Fruit fly (Drosophila melanogaster) whole organism, embryonic: ENCODE measurements around the gene CG15365.

Source experiments
- CG11695 ChIP-seq: fragments of 200-800 bp; sonication (Bioruptor generic); IDR thresholded peaks from 3 replicates; pipeline ENCODE4 v1.3.6; 2022; ENCODE audit warnings: missing biosample characterization, missing genetic modification characterization
- CG12155 ChIP-seq: fragments of 200-800 bp; sonication (Bioruptor generic); optimal IDR thresholded peaks from 3 replicates; lab custom pipeline; 2016; ENCODE audit warnings: missing biosample characterization, missing genetic modification characterization
- CG12219 ChIP-seq: fragments of 200-800 bp; sonication (Bioruptor generic); optimal IDR thresholded peaks from 3 replicates; lab custom pipeline; 2018; ENCODE audit warnings: missing biosample characterization, mild to moderate bottlenecking, missing genetic modification characterization
- CG13775 ChIP-seq: fragments of 200-800 bp; sonication (Bioruptor generic); optimal IDR thresholded peaks from 3 replicates; lab custom pipeline; 2017; ENCODE audit warnings: missing biosample characterization, mild to moderate bottlenecking, missing genetic modification characterization
- CG13894 ChIP-seq: fragments of 200-800 bp; sonication (Bioruptor generic); optimal IDR thresholded peaks from 3 replicates; lab custom pipeline; 2018; ENCODE audit warnings: missing biosample characterization, mild to moderate bottlenecking, missing genetic modification characterization, moderate library complexity
- CG14860 ChIP-seq: fragments of 200-800 bp; sonication (Bioruptor generic); IDR thresholded peaks from 3 replicates; pipeline ENCODE4 v1.3.6; 2022; ENCODE audit warnings: missing biosample characterization, missing genetic modification characterization; ENCODE audit not compliant: partially characterized antibody
- CG15514 ChIP-seq: fragments of 200-800 bp; sonication (Bioruptor generic); optimal IDR thresholded peaks from 3 replicates; lab custom pipeline; 2017; ENCODE audit warnings: missing biosample characterization, missing genetic modification characterization, mild to moderate bottlenecking, moderate library complexity, missing genetic modification reagents
- CG15601 ChIP-seq: fragments of 200-800 bp; sonication (Bioruptor generic); optimal IDR thresholded peaks from 3 replicates; lab custom pipeline; 2019; ENCODE audit warnings: missing biosample characterization, mild to moderate bottlenecking, missing genetic modification characterization, moderate library complexity
- CG17359 ChIP-seq: fragments of 200-800 bp; sonication (Bioruptor generic); optimal IDR thresholded peaks from 3 replicates; lab custom pipeline; 2018; ENCODE audit warnings: missing biosample characterization, mild to moderate bottlenecking, missing genetic modification characterization, moderate library complexity
- CG18011 ChIP-seq: fragments of 200-800 bp; sonication (Bioruptor generic); optimal IDR thresholded peaks from 2 replicates; lab custom pipeline; 2017; ENCODE audit warnings: missing biosample characterization, missing genetic modification characterization, mild to moderate bottlenecking, moderate library complexity, missing genotype
- CG2120 ChIP-seq: fragments of 200-800 bp; sonication (Bioruptor generic); optimal IDR thresholded peaks from 3 replicates; lab custom pipeline; 2016; ENCODE audit warnings: missing biosample characterization, missing genetic modification characterization
- CG30403 ChIP-seq: fragments of 200-800 bp; sonication (Bioruptor generic); optimal IDR thresholded peaks from 3 replicates; lab custom pipeline; 2016; ENCODE audit warnings: missing biosample characterization, missing genetic modification characterization
- CG31441 ChIP-seq: fragments of 200-800 bp; sonication (Bioruptor generic); IDR thresholded peaks from 2 replicates; pipeline ENCODE4 v1.3.6; 2022; ENCODE audit warnings: missing biosample characterization, missing genetic modification characterization
- CG33213 ChIP-seq: fragments of 200-800 bp; sonication (Bioruptor generic); optimal IDR thresholded peaks from 3 replicates; lab custom pipeline; 2016; ENCODE audit warnings: missing biosample characterization, missing genetic modification characterization
- CG33557 ChIP-seq: fragments of 200-800 bp; sonication (Bioruptor generic); optimal IDR thresholded peaks from 2 replicates; lab custom pipeline; 2019; ENCODE audit warnings: missing biosample characterization, mild to moderate bottlenecking, missing genetic modification characterization, moderate library complexity
- CG3407 ChIP-seq: fragments of 200-800 bp; sonication (Bioruptor generic); optimal IDR thresholded peaks from 2 replicates; lab custom pipeline; 2018; ENCODE audit warnings: missing biosample characterization, mild to moderate bottlenecking, missing genetic modification characterization
- CG34224 ChIP-seq: fragments of 200-800 bp; sonication (Bioruptor generic); IDR thresholded peaks from 3 replicates; pipeline ENCODE4 v1.3.6; 2022; ENCODE audit warnings: missing biosample characterization, missing genetic modification characterization; ENCODE audit not compliant: partially characterized antibody
- CG3995 ChIP-seq: fragments of 200-800 bp; sonication (Bioruptor generic); optimal IDR thresholded peaks from 3 replicates; lab custom pipeline; 2016; ENCODE audit warnings: missing biosample characterization, missing genetic modification characterization
- CG4820 ChIP-seq: fragments of 200-800 bp; sonication (Bioruptor generic); optimal IDR thresholded peaks from 3 replicates; lab custom pipeline; 2016; ENCODE audit warnings: missing biosample characterization, missing genetic modification characterization
- CG7372 ChIP-seq: fragments of 200-800 bp; sonication (Bioruptor generic); IDR thresholded peaks from 2 replicates; pipeline ENCODE4 v1.3.6; 2022; ENCODE audit warnings: missing biosample characterization, missing genetic modification characterization
- CG8290 ChIP-seq, 3 experiments: fragments of 200-800 bp; sonication (Bioruptor generic); optimal IDR thresholded peaks; 2 replicates each; lab custom pipeline; 2016 to 2019; ENCODE audit warnings: missing biosample characterization in 3 of 3, missing genetic modification characterization in 3 of 3, mild to moderate bottlenecking in 2 of 3, moderate library complexity in 1 of 3
- Drgx ChIP-seq: fragments of 200-800 bp; sonication (Bioruptor generic); IDR thresholded peaks from 2 replicates; pipeline ENCODE4 v1.3.6; 2022; ENCODE audit warnings: missing biosample characterization, missing genetic modification characterization
- Gsc ChIP-seq: fragments of 200-800 bp; sonication (Bioruptor generic); IDR thresholded peaks from 2 replicates; pipeline ENCODE4 v1.3.6; 2022; ENCODE audit warnings: missing biosample characterization, missing genetic modification characterization
- HLH3B ChIP-seq: fragments of 200-800 bp; sonication (Bioruptor generic); IDR thresholded peaks from 2 replicates; pipeline ENCODE4 v1.3.6; 2022; ENCODE audit warnings: missing biosample characterization, missing genetic modification characterization
- Hmr ChIP-seq: fragments of 200-800 bp; sonication (Bioruptor generic); optimal IDR thresholded peaks from 3 replicates; lab custom pipeline; 2017; ENCODE audit warnings: mild to moderate bottlenecking, missing biosample characterization, missing genetic modification reagents, missing genetic modification characterization
- Hr3 ChIP-seq: fragments of 200-800 bp; sonication (Bioruptor generic); optimal IDR thresholded peaks from 3 replicates; lab custom pipeline; 2016; ENCODE audit warnings: missing biosample characterization, missing genetic modification characterization
- Lim3 ChIP-seq: fragments of 200-800 bp; sonication (Bioruptor generic); IDR thresholded peaks from 2 replicates; pipeline ENCODE4 v1.3.6; 2022; ENCODE audit warnings: missing biosample characterization, missing genetic modification characterization
- Lpt ChIP-seq: fragments of >200 bp; optimal IDR thresholded peaks from 2 replicates; lab custom pipeline; 2018; ENCODE audit warnings: missing biosample characterization, missing genetic modification characterization
- NC2α ChIP-seq: fragments of 200-800 bp; sonication (Bioruptor generic); optimal IDR thresholded peaks from 2 replicates; lab custom pipeline; 2016; ENCODE audit warnings: missing biosample characterization, missing genetic modification characterization
- NFAT ChIP-seq: fragments of 200-800 bp; sonication (Bioruptor generic); IDR thresholded peaks from 2 replicates; pipeline ENCODE4 v1.3.6; 2022; ENCODE audit warnings: missing biosample characterization, missing genetic modification characterization
- Oaz ChIP-seq: fragments of 200-800 bp; sonication (Bioruptor generic); IDR thresholded peaks from 2 replicates; pipeline ENCODE4 v1.3.6; 2022; ENCODE audit warnings: missing biosample characterization, missing genetic modification characterization
- Ptx1 ChIP-seq: fragments of 200-800 bp; sonication (Bioruptor generic); IDR thresholded peaks from 2 replicates; pipeline ENCODE4 v1.3.6; 2022; ENCODE audit warnings: missing biosample characterization, missing genetic modification characterization
- ara ChIP-seq: fragments of 200-800 bp; sonication (Bioruptor generic); IDR thresholded peaks from 2 replicates; pipeline ENCODE4 v1.3.6; 2022; ENCODE audit warnings: missing biosample characterization, missing genetic modification characterization
- cas ChIP-seq: fragments of 200-800 bp; sonication (Bioruptor generic); IDR thresholded peaks from 2 replicates; pipeline ENCODE4 v1.3.6; 2022; ENCODE audit warnings: missing biosample characterization, missing genetic modification characterization
- chinmo ChIP-seq: fragments of 200-800 bp; sonication (Bioruptor generic); IDR thresholded peaks from 4 replicates; pipeline ENCODE4 v1.3.6; 2022; ENCODE audit warnings: missing biosample characterization, missing genetic modification characterization; ENCODE audit not compliant: partially characterized antibody
- eve ChIP-seq, 2 experiments: fragments of >200 bp; optimal IDR thresholded peaks; 2 replicates each; lab custom pipeline; 2017; ENCODE audit warnings: missing biosample characterization in 2 of 2, missing genetic modification characterization in 2 of 2
- h ChIP-seq: fragments of >200 bp; optimal IDR thresholded peaks from 2 replicates; lab custom pipeline; 2017
- jumu ChIP-seq: fragments of 200-800 bp; sonication (Bioruptor generic); optimal IDR thresholded peaks from 3 replicates; lab custom pipeline; 2016; ENCODE audit warnings: missing biosample characterization, missing genetic modification characterization
- maf-S ChIP-seq: fragments of 200-800 bp; sonication (Bioruptor generic); optimal IDR thresholded peaks from 2 replicates; lab custom pipeline; 2016; ENCODE audit warnings: missing biosample characterization, missing genetic modification characterization
- nerfin-2 ChIP-seq: fragments of 200-800 bp; sonication (Bioruptor generic); IDR thresholded peaks from 2 replicates; pipeline ENCODE4 v1.3.6; 2022; ENCODE audit warnings: missing biosample characterization, missing genetic modification characterization; ENCODE audit not compliant: partially characterized antibody
- pho ChIP-seq: fragments of 200-800 bp; sonication (Bioruptor generic); optimal IDR thresholded peaks from 2 replicates; lab custom pipeline; 2016; ENCODE audit warnings: missing biosample characterization, missing genetic modification characterization
- phol ChIP-seq: fragments of 200-800 bp; sonication (Bioruptor generic); optimal IDR thresholded peaks from 3 replicates; lab custom pipeline; 2018; ENCODE audit warnings: missing biosample characterization, mild to moderate bottlenecking, missing genetic modification characterization, moderate library complexity
- schlank ChIP-seq: fragments of 200-800 bp; sonication (Bioruptor generic); optimal IDR thresholded peaks from 2 replicates; lab custom pipeline; 2018; ENCODE audit warnings: missing biosample characterization, mild to moderate bottlenecking, missing genetic modification characterization
- seq ChIP-seq: fragments of 200-800 bp; sonication (Bioruptor generic); IDR thresholded peaks from 2 replicates; pipeline ENCODE4 v1.3.6; 2022; ENCODE audit warnings: missing biosample characterization, missing genetic modification characterization
- slp2 ChIP-seq: fragments of 200-800 bp; sonication (Bioruptor generic); optimal IDR thresholded peaks from 2 replicates; lab custom pipeline; 2016; ENCODE audit warnings: missing biosample characterization, missing genetic modification characterization
- so ChIP-seq: fragments of 200-800 bp; sonication (Bioruptor generic); IDR thresholded peaks from 3 replicates; pipeline ENCODE4 v1.3.6; 2022; ENCODE audit warnings: missing biosample characterization, missing genetic modification characterization
- toy ChIP-seq: fragments of 200-800 bp; sonication (Bioruptor generic); IDR thresholded peaks from 2 replicates; pipeline ENCODE4 v1.3.6; 2022; ENCODE audit warnings: missing biosample characterization, missing genetic modification characterization
- usp ChIP-seq: fragments of >200 bp; optimal IDR thresholded peaks from 2 replicates; lab custom pipeline; 2017; ENCODE audit warnings: missing biosample characterization, missing genetic modification characterization
- vvl ChIP-seq: fragments of 200-800 bp; sonication (Bioruptor generic); IDR thresholded peaks from 2 replicates; pipeline ENCODE4 v1.3.6; 2022; ENCODE audit warnings: missing biosample characterization, missing genetic modification characterization
- wdn ChIP-seq: fragments of 200-800 bp; sonication (Bioruptor generic); IDR thresholded peaks from 2 replicates; pipeline ENCODE4 v1.3.6; 2022; ENCODE audit warnings: missing biosample characterization, missing genetic modification characterization
- wek ChIP-seq: fragments of 200-800 bp; sonication (Bioruptor generic); optimal IDR thresholded peaks from 3 replicates; lab custom pipeline; 2018; ENCODE audit warnings: missing biosample characterization, mild to moderate bottlenecking, missing genetic modification characterization, moderate library complexity

Gene CG15365

dm6 chrX:9075641-9076324 lies 8.0 kb upstream of the CG15365 start (continued):
- TF ChIP-seq Drgx (GFP tag; lab: Robert Waterston, UW) (peak; percentile 41; the same call in 1 of the 2 replicates), maf-S (GFP tag; lab: Kevin White, UChicago) (no peak), cas (GFP tag; lab: Robert Waterston, UW) (no peak), CG33557 (GFP tag; lab: Kevin White, UChicago) (no peak), Lpt (GFP tag; lab: Kevin White, UChicago) (no peak), vvl (GFP tag; lab: Robert Waterston, UW) (0 out of 2 replicates have a peak, but pooled peaks have one; percentile 10), CG8290 (GFP tag; optimal IDR thresholded peaks at IDR 0.05; lab: Kevin White, UChicago) (no peak), CG8290 (tag; optimal IDR thresholded peaks at IDR 0.05; lab: Kevin White, UChicago) (no peak), Oaz (GFP tag; lab: Robert Waterston, UW) (no peak), CG18011 (GFP tag; lab: Kevin White, UChicago) (no peak), CG15514 (no peak), CG4820 (GFP tag; lab: Kevin White, UChicago) (no peak), nerfin-2 (no peak), h (no peak), CG13775 (no peak), so (GFP tag; lab: Robert Waterston, UW) (no peak), seq (GFP tag; lab: Robert Waterston, UW) (no peak), CG2120 (GFP tag; lab: Kevin White, UChicago) (no peak), CG15601 (no peak), CG3995 (GFP tag; lab: Kevin White, UChicago) (no peak), chinmo (GFP tag; lab: Robert Waterston, UW) (peak; percentile 51; the same call in 1 of the 4 replicates), usp (no peak), NC2α (GFP tag; lab: Kevin White, UChicago) (no peak), eve (GFP tag; optimal IDR thresholded peaks at IDR 0.05; lab: Kevin White, UChicago) (no peak), CG33213 (GFP tag; lab: Kevin White, UChicago) (no peak), Gsc (no peak), CG17359 (no peak), NFAT (GFP tag; lab: Robert Waterston, UW) (no peak), toy (GFP tag; lab: Robert Waterston, UW) (no peak), CG7372 (GFP tag; lab: Robert Waterston, UW) (peak; percentile 33; the same call in 1 of the 2 replicates), HLH3B (GFP tag; lab: Robert Waterston, UW) (no peak; the same call in 1 of the 2 replicates), schlank (tag; lab: Kevin White, UChicago) (no peak), CG11695 (GFP tag; lab: Robert Waterston, UW) (no peak), CG3407 (no peak), CG30403 (GFP tag; lab: Kevin White, UChicago) (peak; percentile 32), CG13894 (tag; lab: Kevin White, UChicago) (no peak), phol (tag; lab: Kevin White, UChicago) (peak; percentile 36), wek (no peak), slp2 (no peak), CG14860 (no peak), CG12219 (GFP tag; lab: Kevin White, UChicago) (no peak), wdn (GFP tag; lab: Robert Waterston, UW) (no peak), Ptx1 (GFP tag; lab: Robert Waterston, UW) (0 out of 2 replicates have a peak, but pooled peaks have one; percentile 11), Hmr (GFP tag; lab: Kevin White, UChicago) (no peak), CG34224 (GFP tag; lab: Robert Waterston, UW) (no peak), Hr3 (GFP tag; lab: Kevin White, UChicago) (peak; percentile 9), Lim3 (GFP tag; lab: Robert Waterston, UW) (no peak), jumu (GFP tag; lab: Kevin White, UChicago) (no peak), CG31441 (GFP tag; lab: Robert Waterston, UW) (peak; percentile 41; the same call in 1 of the 2 replicates), ara (GFP tag; lab: Robert Waterston, UW) (no peak), CG12155 (GFP tag; lab: Kevin White, UChicago) (no peak), pho (no peak)
